Worm (Caenorhabditis elegans): Measurements from ENCODE around the gene gcy-36.

gcy-36 gene

ce11 chrX:15494154-15494553 is 15.3 kb downstream of the gcy-36 start:
- TF ChIP-seq F10E7.11 (tag; optimal IDR thresholded peaks at IDR 0.05) (no peak), tbx-9 (tag; optimal IDR thresholded peaks at IDR 0.05; ENCODE audit: borderline replicate concordance) (no peak), C17E4.6 (GFP tag; IDR thresholded peaks at IDR 0.05) (no peak), tbp1 (GFP tag; optimal IDR thresholded peaks at IDR 0.05) (no peak), K12H6.12 (tag; optimal IDR thresholded peaks at IDR 0.05) (no peak), pha-4 (tag; optimal IDR thresholded peaks at IDR 0.05) (no peak), bed-1 (GFP tag; IDR thresholded peaks at IDR 0.05) (no peak), B0336.3 (GFP tag; IDR thresholded peaks at IDR 0.05) (no peak), dpl-1 (GFP tag; optimal IDR thresholded peaks at IDR 0.05) (no peak), mel-28 (tag; optimal IDR thresholded peaks at IDR 0.05; ENCODE audit: borderline replicate concordance) (no peak), efl-1 (GFP tag; optimal IDR thresholded peaks at IDR 0.05) (no peak), lin-40 (tag; optimal IDR thresholded peaks at IDR 0.05) (no peak), F22D6.2 (tag; optimal IDR thresholded peaks at IDR 0.05) (no peak), ZK185.1 (tag; optimal IDR thresholded peaks at IDR 0.05; ENCODE audit: poor library complexity, severe bottlenecking) (no peak), hsf-1 (GFP tag; IDR thresholded peaks at IDR 0.05) (no peak)

ce11 chrX:15496927-15497605 is 18.2 kb downstream of the gcy-36 start, which contains the start of gene suox-1:
TSS of gene suox-1 (plus strand) at chrX:15497555.
- TF ChIP-seq cebp-1 (GFP tag; IDR thresholded peaks at IDR 0.05) (no peak), cebp-1 (tag; optimal IDR thresholded peaks at IDR 0.05) (peak; percentile 2), sea-2 (GFP tag; IDR thresholded peaks at IDR 0.05) (no peak), ceh-27 (GFP tag; optimal IDR thresholded peaks at IDR 0.05) (peak; percentile 16), hmg-20 (GFP tag; IDR thresholded peaks at IDR 0.05) (no peak), F57C9.4 (tag; optimal IDR thresholded peaks at IDR 0.05) (no peak), nhr-80 (tag; optimal IDR thresholded peaks at IDR 0.05) (peak; percentile 42), atf-7 (tag; optimal IDR thresholded peaks at IDR 0.05) (no peak), lin-40 (tag; optimal IDR thresholded peaks at IDR 0.05) (peak; percentile 22), hmg-1.2 (GFP tag; IDR thresholded peaks at IDR 0.05) (peak; percentile 39; the same call in 1 of the 2 replicates), ztf-3 (GFP tag; optimal IDR thresholded peaks at IDR 0.05) (no peak), rpc-1 (optimal IDR thresholded peaks at IDR 0.05) (no peak), rpc-1 (tag; optimal IDR thresholded peaks at IDR 0.05) (no peak), hlh-26 (GFP tag; conservative IDR thresholded peaks at IDR 0.05) (no peak), K11D2.4 (GFP tag; IDR thresholded peaks at IDR 0.05) (0 out of 2 replicates have a peak, but pooled peaks have one; percentile 30), tbp1 (GFP tag; optimal IDR thresholded peaks at IDR 0.05) (peak; percentile 1)

- no peak for TF ChIP-seq ceh-100 (GFP tag; IDR thresholded peaks at IDR 0.05)
- no peak for TF ChIP-seq T07F8.4 (tag; optimal IDR thresholded peaks at IDR 0.05)
- TF ChIP-seq F52B5.7 (tag; optimal IDR thresholded peaks at IDR 0.05) = no peak
- TF ChIP-seq snpc-4 (GFP tag; optimal IDR thresholded peaks at IDR 0.05) = no peak
- TF ChIP-seq snpc-4 (tag; optimal IDR thresholded peaks at IDR 0.05) = peak in 2 of 4 experiments; percentile 59 to 76
- no peak for TF ChIP-seq sdz-38 (tag; optimal IDR thresholded peaks at IDR 0.05)
- TF ChIP-seq hmg-20 (GFP tag; IDR thresholded peaks at IDR 0.05) = no peak
These were observed 23.8 kb downstream of the gcy-36 start, which contains the start of gene H13N06.7 for ce11 chrX:15502455-15503174. TSS of gene H13N06.7 (plus strand) at chrX:15503124.

Measured in whole organism, young adult.